Fruit fly (Drosophila melanogaster) whole organism, embryonic: ENCODE measurements around the gene Kua.

ENCODE experiments used
- Abd-B ChIP-seq: fragments of 200-800 bp; sonication (Bioruptor generic); optimal IDR thresholded peaks from 2 replicates; lab custom pipeline; 2018; ENCODE audit warnings: missing biosample characterization, mild to moderate bottlenecking, missing genetic modification characterization, moderate library complexity
- Antp ChIP-seq: fragments of 200-800 bp; sonication (Bioruptor generic); optimal IDR thresholded peaks from 3 replicates; lab custom pipeline; 2016; ENCODE audit warnings: missing biosample characterization, missing genetic modification characterization
- CG10321 ChIP-seq: fragments of 200-800 bp; sonication (Bioruptor generic); IDR thresholded peaks from 2 replicates; pipeline ENCODE4 v1.3.6; 2022; ENCODE audit warnings: missing biosample characterization, missing genetic modification characterization
- CG10543 ChIP-seq: fragments of 200-800 bp; sonication (Bioruptor generic); optimal IDR thresholded peaks from 3 replicates; lab custom pipeline; 2017; ENCODE audit warnings: missing biosample characterization, mild to moderate bottlenecking, missing genetic modification characterization, moderate library complexity
- CG11398 ChIP-seq: fragments of 200-800 bp; sonication (Bioruptor generic); optimal IDR thresholded peaks from 2 replicates; lab custom pipeline; 2016; ENCODE audit warnings: missing biosample characterization, missing genetic modification characterization
- CG12236 ChIP-seq: fragments of 200-800 bp; sonication (Bioruptor generic); optimal IDR thresholded peaks from 2 replicates; lab custom pipeline; 2016; ENCODE audit warnings: missing biosample characterization, missing genetic modification characterization
- CG1233 ChIP-seq: fragments of 200-800 bp; sonication (Bioruptor generic); optimal IDR thresholded peaks from 4 replicates; lab custom pipeline; 2018; ENCODE audit warnings: missing biosample characterization, mild to moderate bottlenecking, missing genetic modification characterization
- CG12744 ChIP-seq: fragments of 200-800 bp; sonication (Bioruptor generic); optimal IDR thresholded peaks from 2 replicates; lab custom pipeline; 2016; ENCODE audit warnings: missing biosample characterization, missing genetic modification characterization
- CG17612 ChIP-seq: fragments of 200-800 bp; sonication (Bioruptor generic); IDR thresholded peaks from 2 replicates; pipeline ENCODE4 v1.3.6; 2022; ENCODE audit warnings: missing biosample characterization, missing genetic modification characterization
- CG1832 ChIP-seq: fragments of 200-800 bp; sonication (Bioruptor generic); optimal IDR thresholded peaks from 2 replicates; lab custom pipeline; 2017; ENCODE audit warnings: missing biosample characterization, mild to moderate bottlenecking, missing genetic modification characterization, inconsistent platforms
- CG18764 ChIP-seq: fragments of 200-800 bp; sonication (Bioruptor generic); optimal IDR thresholded peaks from 3 replicates; lab custom pipeline; 2016; ENCODE audit warnings: missing biosample characterization, missing genetic modification characterization
- CG33557 ChIP-seq: fragments of 200-800 bp; sonication (Bioruptor generic); optimal IDR thresholded peaks from 2 replicates; lab custom pipeline; 2019; ENCODE audit warnings: missing biosample characterization, mild to moderate bottlenecking, missing genetic modification characterization, moderate library complexity
- CG4360 ChIP-seq: fragments of 200-800 bp; sonication (Bioruptor generic); IDR thresholded peaks from 2 replicates; pipeline ENCODE4 v1.3.6; 2022; ENCODE audit warnings: missing biosample characterization, missing genetic modification characterization
- CG4730 ChIP-seq: fragments of 200-800 bp; sonication (Bioruptor generic); IDR thresholded peaks from 2 replicates; pipeline ENCODE4 v1.3.6; 2022; ENCODE audit warnings: missing biosample characterization, missing genetic modification characterization
- CG6689 ChIP-seq: fragments of 200-800 bp; sonication (Bioruptor generic); IDR thresholded peaks from 2 replicates; pipeline ENCODE4 v1.3.6; 2022; ENCODE audit warnings: missing biosample characterization, missing genetic modification characterization
- CG6854 ChIP-seq: fragments of 200-800 bp; sonication (Bioruptor generic); optimal IDR thresholded peaks from 3 replicates; lab custom pipeline; 2017; ENCODE audit warnings: missing biosample characterization, mild to moderate bottlenecking, missing genetic modification characterization
- CG7928 ChIP-seq: fragments of 200-800 bp; sonication (Bioruptor generic); optimal IDR thresholded peaks from 2 replicates; lab custom pipeline; 2017; ENCODE audit warnings: missing biosample characterization, mild to moderate bottlenecking, missing genetic modification characterization
- CG9437 ChIP-seq: fragments of 200-800 bp; sonication (Bioruptor generic); optimal IDR thresholded peaks from 2 replicates; lab custom pipeline; 2018; ENCODE audit warnings: missing biosample characterization, mild to moderate bottlenecking, missing genetic modification characterization
- CG9876 ChIP-seq: fragments of 200-800 bp; sonication (Bioruptor generic); optimal IDR thresholded peaks from 2 replicates; lab custom pipeline; 2016; ENCODE audit warnings: missing biosample characterization, missing genetic modification characterization
- Deaf1 ChIP-seq: fragments of 200-800 bp; optimal IDR thresholded peaks from 3 replicates; lab custom pipeline; 2019; ENCODE audit warnings: missing biosample characterization, mild to moderate bottlenecking, missing genetic modification characterization, moderate library complexity
- Doc2 ChIP-seq: fragments of 200-800 bp; sonication (Bioruptor generic); IDR thresholded peaks from 2 replicates; pipeline ENCODE4 v1.3.6; 2022; ENCODE audit warnings: missing biosample characterization, missing genetic modification characterization
- HLH54F ChIP-seq: fragments of 200-800 bp; sonication (Bioruptor generic); optimal IDR thresholded peaks from 3 replicates; lab custom pipeline; 2016; ENCODE audit warnings: missing biosample characterization, missing genetic modification characterization
- Hmr ChIP-seq: fragments of 200-800 bp; sonication (Bioruptor generic); optimal IDR thresholded peaks from 3 replicates; lab custom pipeline; 2017; ENCODE audit warnings: mild to moderate bottlenecking, missing biosample characterization, missing genetic modification reagents, missing genetic modification characterization
- Lim3 ChIP-seq: fragments of 200-800 bp; sonication (Bioruptor generic); IDR thresholded peaks from 2 replicates; pipeline ENCODE4 v1.3.6; 2022; ENCODE audit warnings: missing biosample characterization, missing genetic modification characterization
- Lpt ChIP-seq: fragments of >200 bp; optimal IDR thresholded peaks from 2 replicates; lab custom pipeline; 2018; ENCODE audit warnings: missing biosample characterization, missing genetic modification characterization
- NFAT ChIP-seq: fragments of 200-800 bp; sonication (Bioruptor generic); IDR thresholded peaks from 2 replicates; pipeline ENCODE4 v1.3.6; 2022; ENCODE audit warnings: missing biosample characterization, missing genetic modification characterization
- Poxn ChIP-seq: fragments of 200-800 bp; sonication (Bioruptor generic); IDR thresholded peaks from 2 replicates; pipeline ENCODE4 v1.3.6; 2022; ENCODE audit warnings: missing biosample characterization, missing genetic modification characterization
- Sin3A ChIP-seq: fragments of >200 bp; optimal IDR thresholded peaks from 2 replicates; lab custom pipeline; 2018
- Sry-β ChIP-seq: fragments of 200-800 bp; sonication (Bioruptor generic); optimal IDR thresholded peaks from 2 replicates; lab custom pipeline; 2018; ENCODE audit warnings: missing biosample characterization, mild to moderate bottlenecking, missing genetic modification characterization, moderate library complexity
- Stat92E ChIP-seq, 3 experiments: fragments of >200 bp in 2 of 3; fragments of 200-800 bp in 1 of 3; sonication (Bioruptor generic) in 1 of 3; optimal IDR thresholded peaks; 2 replicates each; lab custom pipeline; 2017 to 2019; ENCODE audit warnings: missing biosample characterization in 3 of 3, missing genetic modification characterization in 3 of 3, mild to moderate bottlenecking in 1 of 3, moderate library complexity in 1 of 3
- TFAM ChIP-seq: fragments of 200-800 bp; sonication (Bioruptor generic); optimal IDR thresholded peaks from 2 replicates; lab custom pipeline; 2017; ENCODE audit warnings: missing biosample characterization, missing genetic modification characterization, inconsistent platforms
- bbx ChIP-seq: fragments of 200-800 bp; sonication (Bioruptor generic); IDR thresholded peaks from 2 replicates; pipeline ENCODE4 v1.3.6; 2022; ENCODE audit warnings: missing biosample characterization, missing genetic modification characterization; ENCODE audit not compliant: partially characterized antibody
- caup ChIP-seq: fragments of 200-800 bp; sonication (Bioruptor generic); optimal IDR thresholded peaks from 3 replicates; lab custom pipeline; 2017; ENCODE audit warnings: missing biosample characterization, mild to moderate bottlenecking, missing genetic modification characterization, moderate library complexity; ENCODE audit not compliant: severe bottlenecking
- chm ChIP-seq: fragments of 200-800 bp; sonication (Bioruptor generic); IDR thresholded peaks from 2 replicates; pipeline ENCODE4 v1.3.6; 2022; ENCODE audit warnings: missing biosample characterization, missing genetic modification characterization
- dpn ChIP-seq, 2 experiments: fragments of 200-800 bp; sonication (Bioruptor generic); optimal IDR thresholded peaks; 3 replicates each; lab custom pipeline; 2016; ENCODE audit warnings: missing biosample characterization in 2 of 2, missing genetic modification characterization in 2 of 2
- ewg ChIP-seq: fragments of 200-800 bp; sonication (Bioruptor generic); optimal IDR thresholded peaks from 3 replicates; lab custom pipeline; 2017; ENCODE audit warnings: mild to moderate bottlenecking, missing biosample characterization, missing genetic modification reagents, missing genetic modification characterization
- fd64A ChIP-seq: fragments of 200-800 bp; sonication (Bioruptor generic); optimal IDR thresholded peaks from 3 replicates; lab custom pipeline; 2018; ENCODE audit warnings: missing biosample characterization, mild to moderate bottlenecking, missing genetic modification characterization
- gfzf ChIP-seq: fragments of 200-800 bp; sonication (Bioruptor generic); optimal IDR thresholded peaks from 2 replicates; lab custom pipeline; 2016; ENCODE audit warnings: missing biosample characterization, mild to moderate bottlenecking, missing genetic modification characterization, moderate library complexity
- grau ChIP-seq: fragments of 200-800 bp; optimal IDR thresholded peaks from 3 replicates; lab custom pipeline; 2019; ENCODE audit warnings: missing biosample characterization, mild to moderate bottlenecking, missing genetic modification characterization, moderate library complexity
- hb ChIP-seq: fragments of 200-800 bp; sonication (Bioruptor generic); IDR thresholded peaks from 3 replicates; pipeline ENCODE4 v1.3.6; 2022; ENCODE audit warnings: missing biosample characterization, missing genetic modification characterization; ENCODE audit not compliant: partially characterized antibody
- hkb ChIP-seq, 2 experiments: fragments of 200-800 bp in 1 of 2; fragments of >200 bp in 1 of 2; sonication (Bioruptor generic) in 1 of 2; IDR thresholded peaks in 1 of 2; optimal IDR thresholded peaks in 1 of 2; 2 replicates each; pipeline versions ENCODE4 v1.3.6 to Lab custom; 2017 to 2022; ENCODE audit warnings: missing biosample characterization in 1 of 2, missing genetic modification characterization in 1 of 2
- ken ChIP-seq: fragments of 200-800 bp; sonication (Bioruptor generic); IDR thresholded peaks from 3 replicates; pipeline ENCODE4 v1.3.6; 2022; ENCODE audit warnings: missing biosample characterization, missing genetic modification characterization
- lmd ChIP-seq: fragments of 200-800 bp; sonication (Bioruptor generic); IDR thresholded peaks from 2 replicates; pipeline ENCODE4 v1.3.6; 2022; ENCODE audit warnings: missing biosample characterization, missing genetic modification characterization
- nerfin-2 ChIP-seq: fragments of 200-800 bp; sonication (Bioruptor generic); IDR thresholded peaks from 2 replicates; pipeline ENCODE4 v1.3.6; 2022; ENCODE audit warnings: missing biosample characterization, missing genetic modification characterization; ENCODE audit not compliant: partially characterized antibody
- oc ChIP-seq: fragments of 200-800 bp; sonication (Bioruptor generic); optimal IDR thresholded peaks from 2 replicates; lab custom pipeline; 2018; ENCODE audit warnings: missing biosample characterization, mild to moderate bottlenecking, missing genetic modification characterization, moderate library complexity
- pros ChIP-seq: fragments of 200-800 bp; sonication (Bioruptor generic); optimal IDR thresholded peaks from 3 replicates; lab custom pipeline; 2019; ENCODE audit warnings: missing biosample characterization, mild to moderate bottlenecking, missing genetic modification characterization, moderate library complexity
- sens ChIP-seq: fragments of 200-800 bp; sonication (Bioruptor generic); peaks from one replicate; lab custom pipeline; 2016; ENCODE audit warnings: missing biosample characterization, missing genetic modification characterization
- sima ChIP-seq: fragments of 200-800 bp; sonication (Bioruptor generic); optimal IDR thresholded peaks from 2 replicates; lab custom pipeline; 2016; ENCODE audit warnings: missing biosample characterization, missing genetic modification characterization
- sna ChIP-seq: fragments of 200-800 bp; sonication (Bioruptor generic); IDR thresholded peaks from 2 replicates; pipeline ENCODE4 v1.3.6; 2022; ENCODE audit warnings: missing biosample characterization, missing genetic modification characterization; ENCODE audit not compliant: partially characterized antibody
- trem ChIP-seq: fragments of 200-800 bp; optimal IDR thresholded peaks from 3 replicates; lab custom pipeline; 2019; ENCODE audit warnings: missing biosample characterization, mild to moderate bottlenecking, missing genetic modification characterization, moderate library complexity

Gene Kua

dm6 chr2L:20061018-20061657, 36.2 kb upstream of the Kua start, which contains the start of the genes barr and lok (continued):
- no peak for TF ChIP-seq Poxn (GFP tag; lab: Robert Waterston, UW)
- peak; percentile 63 for TF ChIP-seq HLH54F (GFP tag; lab: Kevin White, UChicago)
- TF ChIP-seq ewg (GFP tag; lab: Kevin White, UChicago): peak; percentile 53
- no peak for TF ChIP-seq CG4730 (GFP tag; lab: Robert Waterston, UW)
- peak; percentile 25 for TF ChIP-seq CG33557
- TF ChIP-seq sima (GFP tag; lab: Kevin White, UChicago): no peak
- no peak for TF ChIP-seq hkb (optimal IDR thresholded peaks at IDR 0.05; lab: Kevin White, UChicago)
- no peak for TF ChIP-seq hkb (GFP tag; IDR thresholded peaks at IDR 0.05; lab: Robert Waterston, UW)
- no peak for TF ChIP-seq hb (GFP tag; lab: Robert Waterston, UW)
- no peak for TF ChIP-seq Lim3 (GFP tag; lab: Robert Waterston, UW)
- no peak for TF ChIP-seq CG4360 (GFP tag; lab: Robert Waterston, UW)
- no peak for TF ChIP-seq caup
- peak; percentile 62 for TF ChIP-seq CG10543 (GFP tag; lab: Kevin White, UChicago)
- TF ChIP-seq CG6689 (GFP tag; lab: Robert Waterston, UW): no peak
- TF ChIP-seq CG1832 (GFP tag; lab: Kevin White, UChicago): no peak
- TF ChIP-seq nerfin-2 (GFP tag; lab: Robert Waterston, UW): no peak
- TF ChIP-seq Hmr (GFP tag; lab: Kevin White, UChicago): peak; percentile 35
- TF ChIP-seq Doc2 (GFP tag; lab: Robert Waterston, UW): no peak
- no peak for TF ChIP-seq CG11398 (GFP tag; lab: Kevin White, UChicago)
- TF ChIP-seq ken (GFP tag; lab: Robert Waterston, UW): no peak
- TF ChIP-seq CG10321 (GFP tag; lab: Robert Waterston, UW): no peak
- peak; percentile 44 for TF ChIP-seq Antp (GFP tag; lab: Kevin White, UChicago)
- TF ChIP-seq fd64A: no peak
- TF ChIP-seq sens (GFP tag; lab: Kevin White, UChicago): peak; percentile 88
- peak; percentile 46 for TF ChIP-seq lmd (GFP tag; lab: Robert Waterston, UW)
- TF ChIP-seq Sry-β (GFP tag; lab: Kevin White, UChicago): peak; percentile 95
- TF ChIP-seq CG7928 (GFP tag; lab: Kevin White, UChicago): peak; percentile 99
- no peak for TF ChIP-seq TFAM (GFP tag; lab: Kevin White, UChicago)
- TF ChIP-seq pros: no peak
- no peak for TF ChIP-seq Deaf1
- TF ChIP-seq CG12744 (GFP tag; lab: Kevin White, UChicago): peak; percentile 1
- TF ChIP-seq NFAT (GFP tag; lab: Robert Waterston, UW): peak; percentile 33; the same call in 1 of the 2 replicates
- peak; percentile 76 for TF ChIP-seq Sin3A (lab: Kevin White, UChicago)
- TF ChIP-seq CG9437: peak; percentile 61
- no peak for TF ChIP-seq Stat92E (GFP tag; optimal IDR thresholded peaks at IDR 0.05; lab: Kevin White, UChicago)
- TF ChIP-seq dpn (GFP tag; optimal IDR thresholded peaks at IDR 0.05; lab: Kevin White, UChicago): peak; percentile 43 to 63
- peak; percentile 21 for TF ChIP-seq gfzf (GFP tag; lab: Kevin White, UChicago)
- no peak for TF ChIP-seq CG18764 (GFP tag; lab: Kevin White, UChicago)
- peak; percentile 71 for TF ChIP-seq Abd-B (GFP tag; lab: Kevin White, UChicago)
- TF ChIP-seq CG12236 (GFP tag; lab: Kevin White, UChicago): peak; percentile 8
- no peak for TF ChIP-seq bbx (GFP tag; lab: Robert Waterston, UW)
- TF ChIP-seq CG9876 (GFP tag; lab: Kevin White, UChicago): peak; percentile 5
- TF ChIP-seq sna: no peak
- peak; percentile 19 for TF ChIP-seq trem (tag; lab: Kevin White, UChicago)
- TF ChIP-seq chm: no peak
- peak; percentile 60 for TF ChIP-seq grau
- no peak for TF ChIP-seq CG17612 (GFP tag; lab: Robert Waterston, UW)
- no peak for TF ChIP-seq CG6854
- no peak for TF ChIP-seq Lpt (GFP tag; lab: Kevin White, UChicago)
- peak; percentile 49 for TF ChIP-seq CG1233
- TF ChIP-seq oc: no peak
